Fruit fly (Drosophila melanogaster) whole organism: Measurements from ENCODE around the gene CG6836.

Experiments
- EcR ChIP-seq, 2 experiments: fragments of >200 bp; optimal IDR thresholded peaks; 2 replicates each; lab custom pipeline; 2017; ENCODE audit warnings: missing biosample characterization in 2 of 2, missing genetic modification characterization in 2 of 2, missing genetic modification reagents in 2 of 2
- psq ChIP-seq: fragments of >200 bp; optimal IDR thresholded peaks from 2 replicates; lab custom pipeline; 2017
- usp ChIP-seq: fragments of >200 bp; optimal IDR thresholded peaks from 2 replicates; lab custom pipeline; 2017; ENCODE audit warnings: missing biosample characterization, missing genetic modification characterization, mixed read lengths

dm6 chr3L:18904772-18905601 is 45.4 kb upstream of the CG6836 start, which contains the start of the genes CSN1b and Prp6:
- TF ChIP-seq usp (GFP tag; lab: Kevin White, UChicago) (no peak), EcR (GFP tag; optimal IDR thresholded peaks at IDR 0.05; lab: Kevin White, UChicago) (no peak), psq (lab: Kevin White, UChicago) (no peak)
